Fruit fly (Drosophila melanogaster) S2 (cell line): Measurements from ENCODE around the gene Nedd4.

Experiments
- CG8478 ChIP-seq: fragments of >200 bp; optimal IDR thresholded peaks from 2 replicates; lab custom pipeline; 2018
- CTCF ChIP-seq, 2 experiments: fragments of >200 bp; optimal IDR thresholded peaks; 2 replicates each; lab custom pipeline; 2018

dm6 chr3L:17488622-17489391 lies 41.1 kb upstream of the Nedd4 start:
- no peak for TF ChIP-seq CTCF (optimal IDR thresholded peaks at IDR 0.05; lab: Kevin White, UChicago)
- TF ChIP-seq CG8478 (lab: Kevin White, UChicago): no peak
